Fruit fly (Drosophila melanogaster) whole organism, embryonic: ENCODE results near the gene Fibp.

ENCODE experiments used
- CG11456 ChIP-seq: fragments of 200-800 bp; sonication (Bioruptor generic); IDR thresholded peaks from 3 replicates; pipeline ENCODE4 v1.3.6; 2022; ENCODE audit warnings: missing biosample characterization, missing genetic modification characterization
- CG1233 ChIP-seq: fragments of 200-800 bp; sonication (Bioruptor generic); optimal IDR thresholded peaks from 4 replicates; lab custom pipeline; 2018; ENCODE audit warnings: missing biosample characterization, mild to moderate bottlenecking, missing genetic modification characterization
- CG13775 ChIP-seq: fragments of 200-800 bp; sonication (Bioruptor generic); optimal IDR thresholded peaks from 3 replicates; lab custom pipeline; 2017; ENCODE audit warnings: missing biosample characterization, mild to moderate bottlenecking, missing genetic modification characterization
- CG15514 ChIP-seq: fragments of 200-800 bp; sonication (Bioruptor generic); optimal IDR thresholded peaks from 3 replicates; lab custom pipeline; 2017; ENCODE audit warnings: missing biosample characterization, missing genetic modification characterization, mild to moderate bottlenecking, moderate library complexity, missing genetic modification reagents
- CG16863 ChIP-seq: fragments of 200-800 bp; sonication (Bioruptor generic); optimal IDR thresholded peaks from 3 replicates; lab custom pipeline; 2016; ENCODE audit warnings: missing biosample characterization, missing genetic modification characterization
- CG17612 ChIP-seq: fragments of 200-800 bp; sonication (Bioruptor generic); IDR thresholded peaks from 2 replicates; pipeline ENCODE4 v1.3.6; 2022; ENCODE audit warnings: missing biosample characterization, missing genetic modification characterization
- CG18262 ChIP-seq: fragments of 200-800 bp; optimal IDR thresholded peaks from 3 replicates; lab custom pipeline; 2019; ENCODE audit warnings: missing biosample characterization, mild to moderate bottlenecking, missing genetic modification characterization, moderate library complexity
- CG18599 ChIP-seq: fragments of 200-800 bp; sonication (Bioruptor generic); optimal IDR thresholded peaks from 3 replicates; lab custom pipeline; 2017; ENCODE audit warnings: missing biosample characterization, missing genetic modification characterization, mild to moderate bottlenecking, moderate library complexity, missing genetic modification reagents
- CG2199 ChIP-seq: fragments of 200-800 bp; sonication (Bioruptor generic); IDR thresholded peaks from 3 replicates; pipeline ENCODE4 v1.3.6; 2022; ENCODE audit warnings: missing biosample characterization, missing genetic modification characterization
- CG31224 ChIP-seq: fragments of 200-800 bp; sonication (Bioruptor generic); IDR thresholded peaks from 2 replicates; pipeline ENCODE4 v1.3.6; 2022; ENCODE audit warnings: missing biosample characterization, missing genetic modification characterization
- CG34376 ChIP-seq: fragments of 200-800 bp; sonication (Bioruptor generic); optimal IDR thresholded peaks from 2 replicates; lab custom pipeline; 2018; ENCODE audit warnings: missing biosample characterization, mild to moderate bottlenecking, missing genetic modification characterization
- CG43689 ChIP-seq: fragments of 200-800 bp; sonication (Bioruptor generic); IDR thresholded peaks from 2 replicates; pipeline ENCODE4 v1.3.6; 2022; ENCODE audit warnings: missing biosample characterization, missing genetic modification characterization
- CG6254 ChIP-seq: fragments of 200-800 bp; sonication (Bioruptor generic); optimal IDR thresholded peaks from 3 replicates; lab custom pipeline; 2017; ENCODE audit warnings: mild to moderate bottlenecking, missing biosample characterization, missing genetic modification reagents, missing genetic modification characterization
- CG6683 ChIP-seq: fragments of 200-800 bp; sonication (Bioruptor generic); optimal IDR thresholded peaks from 2 replicates; lab custom pipeline; 2017; ENCODE audit warnings: missing biosample characterization, mild to moderate bottlenecking, missing genetic modification characterization, missing genetic modification reagents
- CG9437 ChIP-seq: fragments of 200-800 bp; sonication (Bioruptor generic); optimal IDR thresholded peaks from 2 replicates; lab custom pipeline; 2018; ENCODE audit warnings: missing biosample characterization, mild to moderate bottlenecking, missing genetic modification characterization
- Deaf1 ChIP-seq: fragments of 200-800 bp; optimal IDR thresholded peaks from 3 replicates; lab custom pipeline; 2019; ENCODE audit warnings: missing biosample characterization, mild to moderate bottlenecking, missing genetic modification characterization, moderate library complexity
- Fer1 ChIP-seq: fragments of 200-800 bp; sonication (Bioruptor generic); optimal IDR thresholded peaks from 2 replicates; lab custom pipeline; 2017; ENCODE audit warnings: missing biosample characterization, mild to moderate bottlenecking, missing genetic modification characterization
- H15 ChIP-seq: fragments of 200-800 bp; sonication (Bioruptor generic); IDR thresholded peaks from 3 replicates; pipeline ENCODE4 v1.3.6; 2022; ENCODE audit warnings: missing biosample characterization, missing genetic modification characterization
- Myb ChIP-seq: fragments of 200-800 bp; sonication (Bioruptor generic); optimal IDR thresholded peaks from 2 replicates; lab custom pipeline; 2016; ENCODE audit warnings: missing biosample characterization, missing genetic modification characterization
- Oaz ChIP-seq: fragments of 200-800 bp; sonication (Bioruptor generic); IDR thresholded peaks from 2 replicates; pipeline ENCODE4 v1.3.6; 2022; ENCODE audit warnings: missing biosample characterization, missing genetic modification characterization
- Poxn ChIP-seq: fragments of 200-800 bp; sonication (Bioruptor generic); IDR thresholded peaks from 2 replicates; pipeline ENCODE4 v1.3.6; 2022; ENCODE audit warnings: missing biosample characterization, missing genetic modification characterization
- Vsx1 ChIP-seq: fragments of 200-800 bp; sonication (Bioruptor generic); optimal IDR thresholded peaks from 2 replicates; lab custom pipeline; 2017; ENCODE audit warnings: missing biosample characterization, mild to moderate bottlenecking, missing genetic modification characterization, missing genetic modification reagents
- chinmo ChIP-seq: fragments of 200-800 bp; sonication (Bioruptor generic); IDR thresholded peaks from 4 replicates; pipeline ENCODE4 v1.3.6; 2022; ENCODE audit warnings: missing biosample characterization, missing genetic modification characterization; ENCODE audit not compliant: partially characterized antibody
- eve ChIP-seq, 2 experiments: fragments of >200 bp; optimal IDR thresholded peaks; 2 replicates each; lab custom pipeline; 2017; ENCODE audit warnings: missing biosample characterization in 2 of 2, missing genetic modification characterization in 2 of 2
- exex ChIP-seq: fragments of 200-800 bp; sonication (Bioruptor generic); optimal IDR thresholded peaks from 4 replicates; lab custom pipeline; 2018; ENCODE audit warnings: missing biosample characterization, mild to moderate bottlenecking, missing genetic modification characterization, moderate library complexity
- gce ChIP-seq: fragments of 200-800 bp; sonication (Bioruptor generic); IDR thresholded peaks from 3 replicates; pipeline ENCODE4 v1.3.6; 2022; ENCODE audit warnings: missing biosample characterization, missing genetic modification characterization
- grn ChIP-seq: fragments of 200-800 bp; sonication (Bioruptor generic); optimal IDR thresholded peaks from 3 replicates; lab custom pipeline; 2017; ENCODE audit warnings: missing biosample characterization, missing genetic modification characterization
- gro ChIP-seq: fragments of 200-800 bp; sonication (Bioruptor generic); optimal IDR thresholded peaks from 2 replicates; lab custom pipeline; 2016; ENCODE audit warnings: missing biosample characterization, missing genetic modification characterization
- ham ChIP-seq: fragments of 200-800 bp; sonication (Bioruptor generic); IDR thresholded peaks from 2 replicates; pipeline ENCODE4 v1.3.6; 2022; ENCODE audit warnings: missing biosample characterization, missing genetic modification characterization
- hb ChIP-seq: fragments of 200-800 bp; sonication (Bioruptor generic); IDR thresholded peaks from 3 replicates; pipeline ENCODE4 v1.3.6; 2022; ENCODE audit warnings: missing biosample characterization, missing genetic modification characterization; ENCODE audit not compliant: partially characterized antibody
- lab ChIP-seq: fragments of 200-800 bp; sonication (Bioruptor generic); optimal IDR thresholded peaks from 3 replicates; lab custom pipeline; 2017; ENCODE audit warnings: missing biosample characterization, missing genetic modification characterization, mild to moderate bottlenecking, moderate library complexity, missing genetic modification reagents
- mirr ChIP-seq: fragments of 200-800 bp; sonication (Bioruptor generic); optimal IDR thresholded peaks from 3 replicates; lab custom pipeline; 2018; ENCODE audit warnings: missing biosample characterization, mild to moderate bottlenecking, missing genetic modification characterization
- oc ChIP-seq: fragments of 200-800 bp; sonication (Bioruptor generic); optimal IDR thresholded peaks from 2 replicates; lab custom pipeline; 2018; ENCODE audit warnings: missing biosample characterization, mild to moderate bottlenecking, missing genetic modification characterization, moderate library complexity
- pfk ChIP-seq: fragments of 200-800 bp; sonication (Bioruptor generic); optimal IDR thresholded peaks from 2 replicates; lab custom pipeline; 2018; ENCODE audit warnings: missing biosample characterization, mild to moderate bottlenecking, missing genetic modification characterization, moderate library complexity
- sc ChIP-seq, 3 experiments: fragments of >200 bp in 2 of 3; fragments of 200-800 bp in 1 of 3; sonication (Bioruptor generic) in 1 of 3; optimal IDR thresholded peaks; 2 replicates in 2 of 3; 3 replicates in 1 of 3; lab custom pipeline; 2017; ENCODE audit warnings: mild to moderate bottlenecking in 1 of 3, missing biosample characterization in 1 of 3, missing genetic modification characterization in 1 of 3, missing genetic modification reagents in 1 of 3
- sd ChIP-seq: fragments of 200-800 bp; sonication (Bioruptor generic); optimal IDR thresholded peaks from 3 replicates; lab custom pipeline; 2018; ENCODE audit warnings: missing biosample characterization, mild to moderate bottlenecking, missing genetic modification characterization, moderate library complexity
- sqz ChIP-seq: fragments of 200-800 bp; sonication (Bioruptor generic); optimal IDR thresholded peaks from 3 replicates; lab custom pipeline; 2018; ENCODE audit warnings: missing biosample characterization, mild to moderate bottlenecking, missing genetic modification characterization
- sug ChIP-seq: fragments of 200-800 bp; optimal IDR thresholded peaks from 2 replicates; lab custom pipeline; 2019; ENCODE audit warnings: missing biosample characterization, mild to moderate bottlenecking, missing genetic modification characterization, moderate library complexity
- yki ChIP-seq: fragments of >200 bp; optimal IDR thresholded peaks from 3 replicates; lab custom pipeline; 2018
- z ChIP-seq: fragments of 200-800 bp; sonication (Bioruptor generic); IDR thresholded peaks from 3 replicates; pipeline ENCODE4 v1.3.6; 2022; ENCODE audit warnings: missing biosample characterization, missing genetic modification characterization

Gene Fibp

DNA sequence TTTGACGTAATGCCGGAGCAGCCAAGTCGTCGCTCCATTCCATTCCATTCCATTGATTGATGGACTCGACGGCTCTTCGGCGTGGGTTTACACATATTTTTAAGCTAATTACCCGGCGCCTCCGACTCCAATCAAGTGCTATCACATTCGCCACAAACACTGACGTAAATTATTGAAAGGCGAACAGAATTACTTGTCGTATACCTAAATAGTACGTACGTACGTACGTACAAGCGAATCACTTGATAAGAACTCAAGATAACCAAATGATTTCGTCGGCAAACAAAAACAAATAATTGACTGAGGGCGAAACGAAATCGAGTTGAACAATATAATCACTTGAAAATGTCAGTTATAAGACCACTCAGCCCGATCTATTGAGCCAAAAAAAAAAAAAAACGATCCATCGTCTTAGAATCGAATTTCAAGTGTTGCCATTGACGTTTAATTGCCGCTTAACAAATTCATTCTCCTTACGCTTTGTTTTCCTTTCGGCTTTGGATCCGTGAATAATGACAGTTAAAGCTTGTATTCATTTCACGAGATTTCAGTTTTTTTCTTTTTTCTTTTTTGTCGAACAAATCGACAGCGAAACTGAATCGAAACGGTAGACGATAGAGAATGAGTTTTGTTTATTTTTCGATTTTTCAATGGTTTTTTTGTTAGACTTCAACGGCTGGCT lies 40.3 kb downstream of the Fibp start:
- TF ChIP-seq hb (GFP tag; lab: Robert Waterston, UW) (no peak), sd (peak; percentile 54), Vsx1 (GFP tag; lab: Kevin White, UChicago) (peak; percentile 89), CG34376 (GFP tag; lab: Kevin White, UChicago) (peak; percentile 34), CG16863 (GFP tag; lab: Kevin White, UChicago) (no peak), CG43689 (GFP tag; lab: Robert Waterston, UW) (no peak), Deaf1 (no peak), z (GFP tag; lab: Robert Waterston, UW) (no peak), CG9437 (GFP tag; lab: Kevin White, UChicago) (peak; percentile 13), CG6254 (GFP tag; lab: Kevin White, UChicago) (no peak), lab (GFP tag; lab: Kevin White, UChicago) (peak; percentile 78), Myb (no peak), sc (optimal IDR thresholded peaks at IDR 0.05; lab: Kevin White, UChicago) (no peak), sc (GFP tag; optimal IDR thresholded peaks at IDR 0.05; lab: Kevin White, UChicago) (no peak), mirr (GFP tag; lab: Kevin White, UChicago) (peak; percentile 86), CG6683 (GFP tag; lab: Kevin White, UChicago) (no peak), CG15514 (peak; percentile 2), Fer1 (no peak), Oaz (GFP tag; lab: Robert Waterston, UW) (no peak), H15 (no peak), CG18599 (GFP tag; lab: Kevin White, UChicago) (peak; percentile 37), grn (GFP tag; lab: Kevin White, UChicago) (peak; percentile 33), CG13775 (GFP tag; lab: Kevin White, UChicago) (no peak), eve (GFP tag; optimal IDR thresholded peaks at IDR 0.05; lab: Kevin White, UChicago) (peak in 1 of 2 experiments; percentile 68), ham (GFP tag; lab: Robert Waterston, UW) (no peak), oc (peak; percentile 52), exex (tag; lab: Kevin White, UChicago) (peak; percentile 93), gro (peak; percentile 72), CG2199 (GFP tag; lab: Robert Waterston, UW) (0 out of 3 replicates have a peak, but pooled peaks have one; percentile 18), CG18262 (no peak), gce (no peak), CG31224 (no peak), pfk (peak; percentile 51), sug (tag; lab: Kevin White, UChicago) (peak; percentile 79), CG1233 (no peak), yki (no peak), sqz (GFP tag; lab: Kevin White, UChicago) (peak; percentile 65), Poxn (GFP tag; lab: Robert Waterston, UW) (no peak), chinmo (GFP tag; lab: Robert Waterston, UW) (0 out of 4 replicates have a peak, but pooled peaks have one; percentile 31), CG17612 (GFP tag; lab: Robert Waterston, UW) (no peak), CG11456 (no peak)
